Worm (Caenorhabditis elegans): ENCODE data around the gene sre-15.

- TF ChIP-seq ztf-11 (tag; optimal IDR thresholded peaks at IDR 0.05), result no peak
- TF ChIP-seq mbf-1 (tag; optimal IDR thresholded peaks at IDR 0.05), result no peak
- no peak for TF ChIP-seq lin-13 (GFP tag; optimal IDR thresholded peaks at IDR 0.05)
- no peak for TF ChIP-seq nhr-21 (tag; optimal IDR thresholded peaks at IDR 0.05)
- TF ChIP-seq ztf-4 (tag; optimal IDR thresholded peaks at IDR 0.05), result no peak
- TF ChIP-seq nhr-11 (tag; optimal IDR thresholded peaks at IDR 0.05), result no peak
- TF ChIP-seq sma-3 (GFP tag; optimal IDR thresholded peaks at IDR 0.05), result no peak
- no peak for TF ChIP-seq lin-39 (tag; optimal IDR thresholded peaks at IDR 0.05)
- no peak for TF ChIP-seq lsy-2 (tag; optimal IDR thresholded peaks at IDR 0.05)
- no peak for TF ChIP-seq F13H6.1 (tag; optimal IDR thresholded peaks at IDR 0.05)
Measured at ce11 chrIV:12287628-12288027, 43.0 kb upstream of the sre-15 start, which contains the start of gene erl-1.

All from whole organism, L2 larva.